Fruit fly (Drosophila melanogaster): ENCODE measurements around the gene Rpn12R.

The Rpn12R gene

dm6 chr3L:15006825-15007224, 35.5 kb downstream of the Rpn12R start (continued):
- TF ChIP-seq nom (GFP tag; optimal IDR thresholded peaks at IDR 0.05) (peak; percentile 26), ash1 (GFP tag; optimal IDR thresholded peaks at IDR 0.05) (no peak), CG42726 (GFP tag; IDR thresholded peaks at IDR 0.05; ENCODE audit: partially characterized antibody) (no peak), tup (GFP tag; optimal IDR thresholded peaks at IDR 0.05) (no peak), gem (tag; optimal IDR thresholded peaks at IDR 0.05) (peak; percentile 65), z (GFP tag; IDR thresholded peaks at IDR 0.05) (0 out of 3 replicates have a peak, but pooled peaks have one; percentile 30), tgo (GFP tag; IDR thresholded peaks at IDR 0.05) (no peak; the same call in 2 of the 3 replicates), dmrt99B (tag; optimal IDR thresholded peaks at IDR 0.05) (peak; percentile 18), bsh (GFP tag; optimal IDR thresholded peaks at IDR 0.05) (peak; percentile 36 to 45), ttk (GFP tag; IDR thresholded peaks at IDR 0.05) (peak; percentile 52; the same call in 1 of the 2 replicates), CG11247 (GFP tag; IDR thresholded peaks at IDR 0.05) (no peak), slbo (GFP tag; IDR thresholded peaks at IDR 0.05) (no peak)

dm6 chr3L:15005774-15006173, 36.6 kb downstream of the Rpn12R start:
- TF ChIP-seq bsh (GFP tag; optimal IDR thresholded peaks at IDR 0.05) (peak in 1 of 2 experiments; percentile 42), sens (GFP tag) (peak; percentile 31), CG17361 (GFP tag; IDR thresholded peaks at IDR 0.05) (0 out of 3 replicates have a peak, but pooled peaks have one; percentile 29), CG15601 (tag; optimal IDR thresholded peaks at IDR 0.05) (no peak)

dm6 chr3L:15005085-15005484, 37.3 kb downstream of the Rpn12R start:
- TF ChIP-seq TFAM (GFP tag; optimal IDR thresholded peaks at IDR 0.05) = no peak
- TF ChIP-seq eyg (GFP tag; optimal IDR thresholded peaks at IDR 0.05) = no peak
- no peak for TF ChIP-seq nom (GFP tag; optimal IDR thresholded peaks at IDR 0.05)
- TF ChIP-seq fd3F (GFP tag; optimal IDR thresholded peaks at IDR 0.05) = no peak
- TF ChIP-seq CG18476 (GFP tag; optimal IDR thresholded peaks at IDR 0.05) = no peak
- no peak for TF ChIP-seq dm (GFP tag; optimal IDR thresholded peaks at IDR 0.05)
- 0 out of 3 replicates have a peak, but pooled peaks have one; percentile 12 for TF ChIP-seq zfh1 (GFP tag; IDR thresholded peaks at IDR 0.05)
- TF ChIP-seq Ssrp (tag; optimal IDR thresholded peaks at IDR 0.05) = no peak
- no peak for TF ChIP-seq CG4707 (GFP tag; optimal IDR thresholded peaks at IDR 0.05)
- no peak for TF ChIP-seq CG8924 (tag; optimal IDR thresholded peaks at IDR 0.05)
- no peak for TF ChIP-seq mirr (GFP tag; optimal IDR thresholded peaks at IDR 0.05)
- no peak for TF ChIP-seq CG2712 (tag; optimal IDR thresholded peaks at IDR 0.05)
- no peak for TF ChIP-seq HLH4C (GFP tag; IDR thresholded peaks at IDR 0.05; ENCODE audit: partially characterized antibody)
- TF ChIP-seq Hey (tag; optimal IDR thresholded peaks at IDR 0.05) = no peak
- no peak for TF ChIP-seq Jarid2 (GFP tag; optimal IDR thresholded peaks at IDR 0.05)
- no peak for TF ChIP-seq knrl (GFP tag; IDR thresholded peaks at IDR 0.05; ENCODE audit: partially characterized antibody)
- TF ChIP-seq vfl (GFP tag; optimal IDR thresholded peaks at IDR 0.05) = no peak
- TF ChIP-seq gsb (GFP tag; IDR thresholded peaks at IDR 0.05) = no peak
- TF ChIP-seq Xrp1 (GFP tag; IDR thresholded peaks at IDR 0.05) = peak; percentile 30; the same call in 1 of the 2 replicates
- no peak for TF ChIP-seq CG6791 (GFP tag; IDR thresholded peaks at IDR 0.05; ENCODE audit: partially characterized antibody)
- TF ChIP-seq tgo (GFP tag; IDR thresholded peaks at IDR 0.05) = no peak
- TF ChIP-seq ewg (GFP tag; optimal IDR thresholded peaks at IDR 0.05) = peak; percentile 17
- TF ChIP-seq CG9727 (GFP tag; optimal IDR thresholded peaks at IDR 0.05) = no peak
- peak; percentile 78 for TF ChIP-seq Drgx (GFP tag; IDR thresholded peaks at IDR 0.05)
- no peak for TF ChIP-seq dan (GFP tag; IDR thresholded peaks at IDR 0.05)
- TF ChIP-seq sd (tag; optimal IDR thresholded peaks at IDR 0.05) = no peak
- TF ChIP-seq ken (GFP tag; IDR thresholded peaks at IDR 0.05) = no peak
- no peak for TF ChIP-seq D (optimal IDR thresholded peaks at IDR 0.05)
- TF ChIP-seq D (GFP tag; optimal IDR thresholded peaks at IDR 0.05) = no peak
- TF ChIP-seq otp (GFP tag; IDR thresholded peaks at IDR 0.05) = no peak
- TF ChIP-seq pan (optimal IDR thresholded peaks at IDR 0.05) = no peak
- TF ChIP-seq pan (GFP tag; optimal IDR thresholded peaks at IDR 0.05 in 1 of 2, IDR thresholded peaks at IDR 0.05 in 1 of 2) = no peak
